In the genomic region with DNA sequence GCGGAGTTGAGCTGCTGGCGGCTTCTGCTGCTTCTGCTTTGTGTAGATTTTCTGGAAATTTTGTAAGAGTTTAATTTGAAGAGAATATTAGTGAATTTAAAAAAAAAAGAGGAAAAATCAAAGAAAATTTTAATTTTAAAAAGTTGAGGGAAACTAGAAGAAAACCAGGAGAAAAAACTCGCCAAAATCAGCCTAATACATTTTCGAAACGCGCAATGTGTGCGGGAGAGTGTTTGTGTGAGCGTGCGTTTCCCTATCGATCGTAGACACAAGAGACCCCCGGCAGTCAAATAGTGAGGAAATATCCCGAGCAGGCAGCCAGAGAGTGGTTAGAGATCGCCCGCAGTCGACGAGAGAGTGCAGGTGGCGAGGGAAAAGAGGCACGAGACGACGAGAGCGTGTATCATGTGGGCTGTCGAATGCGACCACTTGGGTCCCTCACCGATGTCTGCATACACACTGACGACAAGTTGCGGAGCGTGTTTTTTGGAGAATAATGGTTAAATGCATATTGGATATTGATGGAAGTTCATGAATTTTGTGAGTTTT, we compare ENCODE assay signal across 1 worm cellular context.
TF ChIP-seq lines count a peak whose summit lies in the region.

A gene (minus strand): TSS at position 51 of the 549 bp plus-strand sequence.

TF ChIP-seq in whole organism, L1 larva, 84 proteins besides CTCF, POLR2A, EP300 and RAD21 (continued from another document):
- TF ChIP-seq fkh-8 (tag; optimal IDR thresholded peaks at IDR 0.05; lab: Kevin White, UChicago) (peak; percentile 98), lin-13 (GFP tag; optimal IDR thresholded peaks at IDR 0.05; lab: Kevin White, UChicago) (peak; percentile 93), jun-1 (tag; optimal IDR thresholded peaks at IDR 0.05; lab: Kevin White, UChicago) (peak; percentile 96), Y116A8C.19 (tag; optimal IDR thresholded peaks at IDR 0.05; lab: Kevin White, UChicago; ENCODE audit: borderline replicate concordance) (no peak), lsy-2 (tag; optimal IDR thresholded peaks at IDR 0.05; lab: Kevin White, UChicago) (peak; percentile 89 to 93), aly-2 (tag; optimal IDR thresholded peaks at IDR 0.05; lab: Kevin White, UChicago) (peak; percentile 89), nhr-20 (tag; optimal IDR thresholded peaks at IDR 0.05; lab: Kevin White, UChicago) (peak; percentile 99), skn-1 (tag; optimal IDR thresholded peaks at IDR 0.05; lab: Kevin White, UChicago) (peak; percentile 99), mef-2 (tag; optimal IDR thresholded peaks at IDR 0.05; lab: Kevin White, UChicago) (peak; percentile 78), nhr-237 (tag; optimal IDR thresholded peaks at IDR 0.05; lab: Kevin White, UChicago) (peak; percentile 81), egl-13 (tag; optimal IDR thresholded peaks at IDR 0.05; lab: Kevin White, UChicago) (peak; percentile 91), mdl-1 (tag; optimal IDR thresholded peaks at IDR 0.05; lab: Kevin White, UChicago) (peak; percentile 87 to 98), lin-15B (tag; optimal IDR thresholded peaks at IDR 0.05; lab: Kevin White, UChicago) (peak; percentile 41), C34B4.2 (tag; optimal IDR thresholded peaks at IDR 0.05; lab: Kevin White, UChicago) (no peak), F16B12.6 (tag; optimal IDR thresholded peaks at IDR 0.05; lab: Kevin White, UChicago) (peak; percentile 96), sup-37 (GFP tag; optimal IDR thresholded peaks at IDR 0.05; lab: Kevin White, UChicago) (peak; percentile 76), nhr-77 (tag; optimal IDR thresholded peaks at IDR 0.05; lab: Kevin White, UChicago) (peak; percentile 95), unc-130 (tag; optimal IDR thresholded peaks at IDR 0.05; lab: Kevin White, UChicago) (peak; percentile 55), ceh-63 (GFP tag; optimal IDR thresholded peaks at IDR 0.05; lab: Kevin White, UChicago) (no peak), ama-1 (optimal IDR thresholded peaks at IDR 0.05; lab: Kevin White, UChicago) (peak; percentile 58), unc-62 (GFP tag; optimal IDR thresholded peaks at IDR 0.05; lab: Kevin White, UChicago) (peak; percentile 59), sptf-1 (tag; optimal IDR thresholded peaks at IDR 0.05; lab: Kevin White, UChicago) (no peak), lin-35 (GFP tag; optimal IDR thresholded peaks at IDR 0.05; lab: Kevin White, UChicago) (peak; percentile 86 to 90), ceh-8 (GFP tag; optimal IDR thresholded peaks at IDR 0.05; lab: Kevin White, UChicago) (peak; percentile 88), alr-1 (tag; optimal IDR thresholded peaks at IDR 0.05; lab: Kevin White, UChicago; ENCODE audit: borderline replicate concordance) (no peak), lin-39 (tag; optimal IDR thresholded peaks at IDR 0.05; lab: Kevin White, UChicago) (peak; percentile 64), ces-1 (GFP tag; optimal IDR thresholded peaks at IDR 0.05; lab: Kevin White, UChicago) (peak; percentile 16), elt-3 (tag; optimal IDR thresholded peaks at IDR 0.05; lab: Kevin White, UChicago) (peak in 3 of 6 experiments; percentile 26 to 88 (median 82))
